Fruit fly (Drosophila melanogaster): ENCODE measurements around the gene sit.

DNA sequence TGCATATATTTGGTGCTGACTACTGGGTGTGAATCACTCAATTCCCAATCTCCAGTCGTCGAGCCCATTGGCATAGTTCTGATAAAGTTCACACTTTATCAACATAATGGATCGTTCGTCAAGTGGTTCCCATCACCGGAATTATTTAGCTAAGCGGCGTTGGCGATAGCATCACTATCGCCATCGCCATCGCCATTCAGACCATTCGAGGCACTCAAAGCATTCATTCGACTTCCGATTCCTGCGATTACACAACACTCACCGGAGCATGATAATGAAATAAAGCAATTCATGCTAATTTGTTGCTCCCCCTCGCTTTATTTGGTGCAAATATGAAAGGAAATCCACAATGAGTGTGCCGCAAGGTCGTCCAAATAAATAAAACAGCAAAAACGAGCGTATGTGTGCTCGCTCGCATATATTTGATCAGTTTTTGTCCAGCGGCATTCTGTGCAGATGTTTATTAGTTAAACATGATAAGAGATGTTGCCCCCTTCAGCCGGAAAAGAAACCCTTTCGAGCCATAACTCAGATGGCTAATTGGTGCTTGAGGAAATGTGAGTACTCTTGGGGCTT lies 33.0 kb upstream of the sit start:
- TF ChIP-seq CG14711 (tag; optimal IDR thresholded peaks at IDR 0.05) (no peak), tj (GFP tag; optimal IDR thresholded peaks at IDR 0.05) (no peak), Clk (GFP tag; optimal IDR thresholded peaks at IDR 0.05) (no peak), cnc (optimal IDR thresholded peaks at IDR 0.05) (no peak)

Data from whole organism, adult.